Fruit fly (Drosophila melanogaster) whole organism, embryonic: Measurements from ENCODE around the gene Rpn11.

Source experiments
- CG11247 ChIP-seq: fragments of 200-800 bp; sonication (Bioruptor generic); IDR thresholded peaks from 2 replicates; pipeline ENCODE4 v1.3.6; 2022; ENCODE audit warnings: missing biosample characterization, missing genetic modification characterization
- CG12071 ChIP-seq: fragments of 200-800 bp; sonication (Bioruptor generic); optimal IDR thresholded peaks from 3 replicates; lab custom pipeline; 2018; ENCODE audit warnings: missing biosample characterization, mild to moderate bottlenecking, missing genetic modification characterization
- CG12236 ChIP-seq: fragments of 200-800 bp; sonication (Bioruptor generic); optimal IDR thresholded peaks from 2 replicates; lab custom pipeline; 2016; ENCODE audit warnings: missing biosample characterization, missing genetic modification characterization
- CG12299 ChIP-seq: fragments of 200-800 bp; sonication (Bioruptor generic); optimal IDR thresholded peaks from 2 replicates; lab custom pipeline; 2018; ENCODE audit warnings: missing biosample characterization, mild to moderate bottlenecking, missing genetic modification characterization
- CG1233 ChIP-seq: fragments of 200-800 bp; sonication (Bioruptor generic); optimal IDR thresholded peaks from 4 replicates; lab custom pipeline; 2018; ENCODE audit warnings: missing biosample characterization, mild to moderate bottlenecking, missing genetic modification characterization
- CG12659 ChIP-seq: fragments of 200-800 bp; sonication (Bioruptor generic); optimal IDR thresholded peaks from 3 replicates; lab custom pipeline; 2017; ENCODE audit warnings: mild to moderate bottlenecking, missing biosample characterization, missing genetic modification reagents, missing genetic modification characterization
- CG13894 ChIP-seq: fragments of 200-800 bp; sonication (Bioruptor generic); optimal IDR thresholded peaks from 3 replicates; lab custom pipeline; 2018; ENCODE audit warnings: missing biosample characterization, mild to moderate bottlenecking, missing genetic modification characterization, moderate library complexity
- CG1602 ChIP-seq: fragments of 200-800 bp; sonication (Bioruptor generic); optimal IDR thresholded peaks from 3 replicates; lab custom pipeline; 2016; ENCODE audit warnings: missing biosample characterization, missing genetic modification characterization
- CG16813 ChIP-seq: fragments of 200-800 bp; sonication (Bioruptor generic); IDR thresholded peaks from 3 replicates; pipeline ENCODE4 v1.3.6; 2022; ENCODE audit warnings: missing biosample characterization, missing genetic modification characterization; ENCODE audit not compliant: partially characterized antibody
- CG17328 ChIP-seq: fragments of 200-800 bp; sonication (Bioruptor generic); IDR thresholded peaks from 2 replicates; pipeline ENCODE4 v1.3.6; 2022; ENCODE audit warnings: missing biosample characterization, missing genetic modification characterization
- CG7987 ChIP-seq: fragments of 200-800 bp; sonication (Bioruptor generic); optimal IDR thresholded peaks from 2 replicates; lab custom pipeline; 2018; ENCODE audit warnings: missing biosample characterization, mild to moderate bottlenecking, missing genetic modification characterization, moderate library complexity
- CG8290 ChIP-seq, 3 experiments: fragments of 200-800 bp; sonication (Bioruptor generic); optimal IDR thresholded peaks; 2 replicates each; lab custom pipeline; 2016 to 2019; ENCODE audit warnings: missing biosample characterization in 3 of 3, missing genetic modification characterization in 3 of 3, mild to moderate bottlenecking in 2 of 3, moderate library complexity in 1 of 3
- CG9797 ChIP-seq: fragments of 200-800 bp; sonication (Bioruptor generic); optimal IDR thresholded peaks from 3 replicates; lab custom pipeline; 2018; ENCODE audit warnings: missing biosample characterization, mild to moderate bottlenecking, missing genetic modification characterization
- Doc3 ChIP-seq: fragments of 200-800 bp; sonication (Bioruptor generic); IDR thresholded peaks from 3 replicates; pipeline ENCODE4 v1.3.6; 2022; ENCODE audit warnings: missing biosample characterization, missing genetic modification characterization; ENCODE audit not compliant: partially characterized antibody
- Dp ChIP-seq: fragments of 200-800 bp; sonication (Bioruptor generic); optimal IDR thresholded peaks from 2 replicates; lab custom pipeline; 2018; ENCODE audit warnings: missing biosample characterization, mild to moderate bottlenecking, missing genetic modification characterization, moderate library complexity
- E2f2 ChIP-seq: fragments of 200-800 bp; sonication (Bioruptor generic); IDR thresholded peaks from 2 replicates; pipeline ENCODE4 v1.3.6; 2022; ENCODE audit warnings: missing biosample characterization, missing genetic modification characterization
- Ets97D ChIP-seq: fragments of 200-800 bp; sonication (Bioruptor generic); optimal IDR thresholded peaks from 3 replicates; lab custom pipeline; 2016; ENCODE audit warnings: missing biosample characterization, missing genetic modification characterization
- Gsc ChIP-seq: fragments of 200-800 bp; sonication (Bioruptor generic); IDR thresholded peaks from 2 replicates; pipeline ENCODE4 v1.3.6; 2022; ENCODE audit warnings: missing biosample characterization, missing genetic modification characterization
- HLH54F ChIP-seq: fragments of 200-800 bp; sonication (Bioruptor generic); optimal IDR thresholded peaks from 3 replicates; lab custom pipeline; 2016; ENCODE audit warnings: missing biosample characterization, missing genetic modification characterization
- Jarid2 ChIP-seq: fragments of 200-800 bp; sonication (Bioruptor generic); optimal IDR thresholded peaks from 3 replicates; lab custom pipeline; 2017; ENCODE audit warnings: mild to moderate bottlenecking, missing biosample characterization, missing genetic modification reagents, missing genetic modification characterization
- Med ChIP-seq: fragments of 200-800 bp; sonication (Bioruptor generic); peaks from one replicate; lab custom pipeline; 2016; ENCODE audit warnings: missing biosample characterization, missing genetic modification characterization, mild to moderate bottlenecking, inconsistent platforms, moderate library complexity
- Myb ChIP-seq: fragments of 200-800 bp; sonication (Bioruptor generic); optimal IDR thresholded peaks from 2 replicates; lab custom pipeline; 2016; ENCODE audit warnings: missing biosample characterization, missing genetic modification characterization
- NFAT ChIP-seq: fragments of 200-800 bp; sonication (Bioruptor generic); IDR thresholded peaks from 2 replicates; pipeline ENCODE4 v1.3.6; 2022; ENCODE audit warnings: missing biosample characterization, missing genetic modification characterization
- PHDP ChIP-seq: fragments of 200-800 bp; sonication (Bioruptor generic); optimal IDR thresholded peaks from 3 replicates; lab custom pipeline; 2018; ENCODE audit warnings: missing biosample characterization, mild to moderate bottlenecking, missing genetic modification characterization, moderate library complexity
- Rfx ChIP-seq: fragments of 200-800 bp; sonication (Bioruptor generic); IDR thresholded peaks from 2 replicates; pipeline ENCODE4 v1.3.6; 2022; ENCODE audit warnings: missing biosample characterization, missing genetic modification characterization
- Scr ChIP-seq: fragments of 200-800 bp; sonication (Bioruptor generic); IDR thresholded peaks from 2 replicates; pipeline ENCODE4 v1.3.6; 2022; ENCODE audit warnings: missing biosample characterization, missing genetic modification characterization; ENCODE audit not compliant: partially characterized antibody
- Sry-β ChIP-seq: fragments of 200-800 bp; sonication (Bioruptor generic); optimal IDR thresholded peaks from 2 replicates; lab custom pipeline; 2018; ENCODE audit warnings: missing biosample characterization, mild to moderate bottlenecking, missing genetic modification characterization, moderate library complexity
- YL-1 ChIP-seq: fragments of 200-800 bp; sonication (Bioruptor generic); optimal IDR thresholded peaks from 3 replicates; lab custom pipeline; 2017; ENCODE audit warnings: missing biosample characterization, mild to moderate bottlenecking, missing genetic modification characterization
- ac ChIP-seq: fragments of 200-800 bp; sonication (Bioruptor generic); optimal IDR thresholded peaks from 3 replicates; lab custom pipeline; 2017; ENCODE audit warnings: missing biosample characterization, mild to moderate bottlenecking, missing genetic modification characterization
- cad ChIP-seq: fragments of >200 bp; optimal IDR thresholded peaks from 2 replicates; lab custom pipeline; 2017; ENCODE audit warnings: missing biosample characterization, missing genetic modification characterization
- corto ChIP-seq: fragments of 200-800 bp; sonication (Bioruptor generic); optimal IDR thresholded peaks from 2 replicates; lab custom pipeline; 2016; ENCODE audit warnings: missing biosample characterization, mild to moderate bottlenecking, missing genetic modification characterization, moderate library complexity
- croc ChIP-seq: fragments of 200-800 bp; sonication (Bioruptor generic); conservative IDR thresholded peaks from 3 replicates; pipeline ENCODE4 v1.3.6; 2022; ENCODE audit warnings: missing biosample characterization, missing genetic modification characterization
- ems ChIP-seq: fragments of 200-800 bp; sonication (Bioruptor generic); optimal IDR thresholded peaks from 3 replicates; lab custom pipeline; 2016; ENCODE audit warnings: missing biosample characterization, missing genetic modification characterization
- eyg ChIP-seq: fragments of 200-800 bp; sonication (Bioruptor generic); optimal IDR thresholded peaks from 3 replicates; lab custom pipeline; 2016; ENCODE audit warnings: missing biosample characterization, missing genetic modification characterization
- grn ChIP-seq: fragments of 200-800 bp; sonication (Bioruptor generic); optimal IDR thresholded peaks from 3 replicates; lab custom pipeline; 2017; ENCODE audit warnings: missing biosample characterization, missing genetic modification characterization
- insv ChIP-seq, 2 experiments: fragments of 200-800 bp; sonication (Bioruptor generic); optimal IDR thresholded peaks; 3 replicates each; lab custom pipeline; 2016 to 2018; ENCODE audit warnings: missing biosample characterization in 2 of 2, missing genetic modification characterization in 2 of 2
- inv ChIP-seq: fragments of 200-800 bp; sonication (Bioruptor generic); IDR thresholded peaks from 2 replicates; pipeline ENCODE4 v1.3.6; 2022; ENCODE audit warnings: missing biosample characterization, missing genetic modification characterization; ENCODE audit not compliant: partially characterized antibody
- jumu ChIP-seq: fragments of 200-800 bp; sonication (Bioruptor generic); optimal IDR thresholded peaks from 3 replicates; lab custom pipeline; 2016; ENCODE audit warnings: missing biosample characterization, missing genetic modification characterization
- lab ChIP-seq: fragments of 200-800 bp; sonication (Bioruptor generic); optimal IDR thresholded peaks from 3 replicates; lab custom pipeline; 2017; ENCODE audit warnings: missing biosample characterization, missing genetic modification characterization, mild to moderate bottlenecking, moderate library complexity, missing genetic modification reagents
- mam ChIP-seq: fragments of 200-800 bp; sonication (Bioruptor generic); optimal IDR thresholded peaks from 3 replicates; lab custom pipeline; 2016; ENCODE audit warnings: missing biosample characterization, missing genetic modification characterization
- onecut ChIP-seq: fragments of 200-800 bp; sonication (Bioruptor generic); IDR thresholded peaks from 2 replicates; pipeline ENCODE4 v1.3.6; 2022; ENCODE audit warnings: missing biosample characterization, missing genetic modification characterization
- pfk ChIP-seq: fragments of 200-800 bp; sonication (Bioruptor generic); optimal IDR thresholded peaks from 2 replicates; lab custom pipeline; 2018; ENCODE audit warnings: missing biosample characterization, mild to moderate bottlenecking, missing genetic modification characterization, moderate library complexity
- phol ChIP-seq: fragments of 200-800 bp; sonication (Bioruptor generic); optimal IDR thresholded peaks from 3 replicates; lab custom pipeline; 2018; ENCODE audit warnings: missing biosample characterization, mild to moderate bottlenecking, missing genetic modification characterization, moderate library complexity
- pzg ChIP-seq: fragments of 200-800 bp; sonication (Bioruptor generic); optimal IDR thresholded peaks from 3 replicates; lab custom pipeline; 2018; ENCODE audit warnings: missing biosample characterization, mild to moderate bottlenecking, missing genetic modification characterization, moderate library complexity
- scrt ChIP-seq: fragments of 200-800 bp; sonication (Bioruptor generic); optimal IDR thresholded peaks from 2 replicates; lab custom pipeline; 2018; ENCODE audit warnings: missing biosample characterization, mild to moderate bottlenecking, missing genetic modification characterization, moderate library complexity
- sens ChIP-seq: fragments of 200-800 bp; sonication (Bioruptor generic); peaks from one replicate; lab custom pipeline; 2016; ENCODE audit warnings: missing biosample characterization, missing genetic modification characterization
- seq ChIP-seq: fragments of 200-800 bp; sonication (Bioruptor generic); IDR thresholded peaks from 2 replicates; pipeline ENCODE4 v1.3.6; 2022; ENCODE audit warnings: missing biosample characterization, missing genetic modification characterization
- tap ChIP-seq: fragments of 200-800 bp; optimal IDR thresholded peaks from 3 replicates; lab custom pipeline; 2019; ENCODE audit warnings: missing biosample characterization, mild to moderate bottlenecking, missing genetic modification characterization, moderate library complexity
- z ChIP-seq: fragments of 200-800 bp; sonication (Bioruptor generic); IDR thresholded peaks from 3 replicates; pipeline ENCODE4 v1.3.6; 2022; ENCODE audit warnings: missing biosample characterization, missing genetic modification characterization

Rpn11 gene

DNA sequence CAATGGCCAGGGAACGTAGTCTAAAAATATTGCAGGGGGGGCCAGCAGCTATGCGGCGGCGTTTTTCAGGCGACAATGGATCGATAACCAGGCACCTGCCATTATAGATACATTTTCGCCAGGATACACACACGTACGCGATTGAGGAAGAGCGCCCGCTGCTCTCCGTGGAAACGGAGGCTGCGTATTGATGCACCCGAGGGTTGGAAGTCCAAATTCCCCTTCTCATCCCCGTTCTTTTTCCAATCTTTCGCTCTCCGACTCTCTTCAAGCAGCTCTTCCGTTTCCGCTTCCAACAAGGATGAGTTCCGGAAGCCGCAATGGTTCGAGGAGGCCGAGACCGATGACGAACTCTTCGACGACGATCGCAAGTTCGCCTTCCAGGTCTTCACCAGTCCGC is 37.2 kb upstream of the Rpn11 start (continued):
- TF ChIP-seq onecut (peak; percentile 98), CG1233 (GFP tag; lab: Kevin White, UChicago) (peak; percentile 52), ac (GFP tag; lab: Kevin White, UChicago) (peak; percentile 16), CG13894 (tag; lab: Kevin White, UChicago) (peak; percentile 61), pfk (GFP tag; lab: Kevin White, UChicago) (peak; percentile 73), Ets97D (peak; percentile 92), CG12299 (tag; lab: Kevin White, UChicago) (peak; percentile 7), Myb (GFP tag; lab: Kevin White, UChicago) (no peak), eyg (GFP tag; lab: Kevin White, UChicago) (no peak)

DNA sequence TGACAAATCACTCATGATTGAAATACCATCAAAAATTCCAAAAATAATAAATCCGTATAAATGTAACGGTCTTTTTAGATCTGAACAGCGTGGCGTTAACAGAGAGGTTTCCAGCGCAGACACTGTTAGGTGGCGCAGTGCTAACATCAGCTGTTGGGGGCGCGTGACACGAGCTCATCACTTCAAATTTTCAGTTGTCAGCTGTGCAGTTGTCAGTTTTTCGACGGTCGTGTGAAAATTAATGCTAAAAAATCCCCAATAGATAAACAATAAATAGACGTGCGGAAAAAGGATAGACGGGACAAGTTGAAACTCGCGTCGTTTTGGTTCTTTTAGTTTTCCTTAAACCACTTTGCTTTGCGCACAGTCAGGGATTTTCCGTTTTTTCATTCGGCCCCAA is 36.6 kb upstream of the Rpn11 start, which contains the start of gene CG4230:
Gene CG4230, plus strand, starts transcription at position 6 of the 400 bp plus-strand sequence.
- TF ChIP-seq CG9797 (GFP tag; lab: Kevin White, UChicago) (peak; percentile 7), inv (peak; percentile 65), CG12659 (GFP tag; lab: Kevin White, UChicago) (peak; percentile 26), z (GFP tag; lab: Robert Waterston, UW) (no peak), ems (GFP tag; lab: Kevin White, UChicago) (no peak), CG8290 (GFP tag; optimal IDR thresholded peaks at IDR 0.05; lab: Kevin White, UChicago) (no peak), CG8290 (tag; optimal IDR thresholded peaks at IDR 0.05; lab: Kevin White, UChicago) (peak in 1 of 2 experiments; percentile 45), lab (GFP tag; lab: Kevin White, UChicago) (peak; percentile 24), grn (GFP tag; lab: Kevin White, UChicago) (no peak), scrt (GFP tag; lab: Kevin White, UChicago) (no peak), E2f2 (GFP tag; lab: Robert Waterston, UW) (peak; percentile 36; the same call in 1 of the 2 replicates), HLH54F (GFP tag; lab: Kevin White, UChicago) (no peak), PHDP (tag; lab: Kevin White, UChicago) (peak; percentile 0), NFAT (GFP tag; lab: Robert Waterston, UW) (no peak), phol (tag; lab: Kevin White, UChicago) (no peak), Med (GFP tag; lab: Kevin White, UChicago) (peak; percentile 67), CG17328 (GFP tag; lab: Robert Waterston, UW) (0 out of 2 replicates have a peak, but pooled peaks have one; percentile 7), CG7987 (GFP tag; lab: Kevin White, UChicago) (peak; percentile 17), CG12236 (no peak), jumu (GFP tag; lab: Kevin White, UChicago) (no peak), cad (no peak), insv (GFP tag; optimal IDR thresholded peaks at IDR 0.05; lab: Kevin White, UChicago) (no peak), CG1602 (no peak), Rfx (GFP tag; lab: Robert Waterston, UW) (no peak), CG12071 (GFP tag; lab: Kevin White, UChicago) (no peak), Doc3 (GFP tag; lab: Robert Waterston, UW) (peak; percentile 83), CG11247 (no peak), mam (GFP tag; lab: Kevin White, UChicago) (no peak), Gsc (no peak), Sry-β (GFP tag; lab: Kevin White, UChicago) (peak; percentile 50), sens (GFP tag; lab: Kevin White, UChicago) (peak; percentile 64), corto (GFP tag; lab: Kevin White, UChicago) (no peak), tap (tag; lab: Kevin White, UChicago) (no peak), pzg (peak; percentile 71), Jarid2 (GFP tag; lab: Kevin White, UChicago) (no peak), Dp (GFP tag; lab: Kevin White, UChicago) (peak; percentile 14), Scr (GFP tag; lab: Robert Waterston, UW) (peak; percentile 85), YL-1 (GFP tag; lab: Kevin White, UChicago) (peak; percentile 40), seq (GFP tag; lab: Robert Waterston, UW) (no peak), croc (GFP tag; lab: Robert Waterston, UW) (no peak), CG16813 (GFP tag; lab: Robert Waterston, UW) (peak; percentile 81)
